Worm (Caenorhabditis elegans) whole organism, L1 larva: Measurements from ENCODE around the gene hum-5.
A peak's percentile ranks its signal among the peaks of the same experiment; 100 is the strongest.

Source experiments
- C04F5.9 ChIP-seq: sonication (generic microtip); optimal IDR thresholded peaks from 2 replicates; lab custom pipeline; 2016; ENCODE audit warnings: missing genetic modification characterization, missing compliant biosample characterization
- C34B4.2 ChIP-seq: sonication (generic microtip); optimal IDR thresholded peaks from 2 replicates; lab custom pipeline; 2017; ENCODE audit warnings: mild to moderate bottlenecking, missing genetic modification characterization, missing compliant biosample characterization
- F16B12.6 ChIP-seq: fragments of 150-350 bp; optimal IDR thresholded peaks from 2 replicates; lab custom pipeline; 2014; ENCODE audit warnings: missing biosample characterization, missing genetic modification characterization
- aha-1 ChIP-seq: fragments of 150-350 bp; optimal IDR thresholded peaks from 2 replicates; lab custom pipeline; 2014; ENCODE audit warnings: missing biosample characterization, missing genetic modification characterization
- alr-1 ChIP-seq: fragments of 200-800 bp; sonication (Bioruptor generic); optimal IDR thresholded peaks from 2 replicates; lab custom pipeline; 2018; ENCODE audit warnings: borderline replicate concordance, mild to moderate bottlenecking, missing genetic modification characterization, missing compliant biosample characterization
- aly-2 ChIP-seq: fragments of 150-350 bp; optimal IDR thresholded peaks from 2 replicates; lab custom pipeline; 2014; ENCODE audit warnings: missing biosample characterization, missing genetic modification characterization
- ama-1 ChIP-seq: fragments of 150-350 bp; optimal IDR thresholded peaks from 2 replicates; lab custom pipeline; 2014
- ceh-63 ChIP-seq: fragments of 200-800 bp; sonication (Bioruptor generic); optimal IDR thresholded peaks from 2 replicates; lab custom pipeline; 2018; ENCODE audit warnings: mild to moderate bottlenecking, missing genetic modification characterization, missing compliant biosample characterization
- ceh-8 ChIP-seq: fragments of 200-800 bp; sonication (Bioruptor generic); optimal IDR thresholded peaks from 2 replicates; lab custom pipeline; 2018; ENCODE audit warnings: mild to moderate bottlenecking, missing genetic modification characterization, moderate library complexity, missing compliant biosample characterization
- ceh-82 ChIP-seq, 3 experiments: fragments of 150-350 bp in 1 of 3; sonication (generic microtip) in 2 of 3; optimal IDR thresholded peaks; 2 replicates each; lab custom pipeline; 2014 to 2017; ENCODE audit warnings: missing biosample characterization in 3 of 3, missing genetic modification characterization in 3 of 3
- ceh-90 ChIP-seq: sonication (generic microtip); optimal IDR thresholded peaks from 2 replicates; lab custom pipeline; 2016; ENCODE audit warnings: missing genetic modification characterization, missing compliant biosample characterization
- ces-1 ChIP-seq: fragments of 150-350 bp; optimal IDR thresholded peaks from 2 replicates; lab custom pipeline; 2014; ENCODE audit warnings: missing biosample characterization, missing genetic modification reagents, missing genetic modification characterization
- efl-1 ChIP-seq, 4 experiments: fragments of 150-350 bp; optimal IDR thresholded peaks in 3 of 4; peaks in 1 of 4; 1 replicate in 1 of 4; 2 replicates in 3 of 4; lab custom pipeline; 2014; ENCODE audit warnings: missing biosample characterization in 2 of 4, missing genetic modification characterization in 2 of 4, missing genetic modification reagents in 2 of 4
- egl-13 ChIP-seq: sonication (generic microtip); optimal IDR thresholded peaks from 2 replicates; lab custom pipeline; 2016; ENCODE audit warnings: missing genotype, missing genetic modification reagents, missing genetic modification characterization, missing compliant biosample characterization
- elt-2 ChIP-seq: sonication (generic microtip); optimal IDR thresholded peaks from 2 replicates; lab custom pipeline; 2016; ENCODE audit warnings: missing genetic modification characterization, mild to moderate bottlenecking, inconsistent platforms, missing compliant biosample characterization, missing genetic modification reagents
- elt-3 ChIP-seq, 6 experiments: fragments of 150-350 bp in 1 of 6; sonication (generic microtip); optimal IDR thresholded peaks; 2 replicates each; lab custom pipeline; 2017 to 2018; ENCODE audit warnings: missing biosample characterization in 6 of 6, missing genetic modification characterization in 6 of 6, inconsistent platforms in 1 of 6
- ets-5 ChIP-seq: fragments of 200-800 bp; sonication (Bioruptor generic); IDR thresholded peaks from 2 replicates; pipeline ENCODE4 v1.3.6; 2022; ENCODE audit warnings: missing genetic modification characterization, missing compliant biosample characterization
- fkh-8 ChIP-seq: sonication (generic microtip); optimal IDR thresholded peaks from 2 replicates; lab custom pipeline; 2016; ENCODE audit warnings: mild to moderate bottlenecking, missing genetic modification characterization, missing compliant biosample characterization
- fos-1 ChIP-seq: fragments of 150-350 bp; optimal IDR thresholded peaks from 2 replicates; lab custom pipeline; 2014; ENCODE audit warnings: missing biosample characterization, missing genetic modification characterization
- hlh-17 ChIP-seq: fragments of 200-800 bp; sonication (Bioruptor generic); optimal IDR thresholded peaks from 2 replicates; lab custom pipeline; 2018; ENCODE audit warnings: missing genetic modification characterization, mild to moderate bottlenecking, missing compliant biosample characterization, moderate library complexity, borderline replicate concordance
- hpl-2 ChIP-seq: fragments of 150-350 bp; optimal IDR thresholded peaks from 2 replicates; lab custom pipeline; 2014; ENCODE audit warnings: missing biosample characterization, missing genetic modification reagents, missing genetic modification characterization
- isw-1 ChIP-seq: fragments of 200-800 bp; sonication (Bioruptor generic); IDR thresholded peaks from 2 replicates; pipeline ENCODE4 v1.3.6; 2022; ENCODE audit warnings: missing genetic modification characterization, missing compliant biosample characterization
- lin-15B ChIP-seq: fragments of 150-350 bp; sonication (generic microtip); optimal IDR thresholded peaks from 3 replicates; lab custom pipeline; 2014; ENCODE audit warnings: missing biosample characterization, missing genetic modification characterization
- lin-39 ChIP-seq: fragments of 150-350 bp; optimal IDR thresholded peaks from 2 replicates; lab custom pipeline; 2014; ENCODE audit warnings: missing biosample characterization, missing genetic modification reagents, missing genetic modification characterization
- lir-3 ChIP-seq: sonication (generic microtip); optimal IDR thresholded peaks from 2 replicates; lab custom pipeline; 2016; ENCODE audit warnings: mild to moderate bottlenecking, missing genetic modification characterization, moderate library complexity, missing compliant biosample characterization; ENCODE audit not compliant: poor library complexity
- mab-9 ChIP-seq: fragments of 200-800 bp; sonication (Bioruptor generic); IDR thresholded peaks from 2 replicates; pipeline ENCODE4 v1.3.6; 2022; ENCODE audit warnings: missing genetic modification reagents, missing genetic modification characterization, missing compliant biosample characterization
- mdl-1 ChIP-seq, 2 experiments: fragments of 150-350 bp; optimal IDR thresholded peaks; 2 replicates each; lab custom pipeline; 2014 to 2017; ENCODE audit warnings: missing biosample characterization in 2 of 2, missing genetic modification characterization in 2 of 2, inconsistent platforms in 1 of 2
- nhr-11 ChIP-seq: fragments of 150-350 bp; optimal IDR thresholded peaks from 2 replicates; lab custom pipeline; 2014; ENCODE audit warnings: missing biosample characterization, missing genetic modification characterization
- nhr-12 ChIP-seq: sonication (generic microtip); optimal IDR thresholded peaks from 2 replicates; lab custom pipeline; 2017; ENCODE audit warnings: missing biosample characterization, missing genetic modification characterization
- nhr-20 ChIP-seq: sonication (generic microtip); optimal IDR thresholded peaks from 2 replicates; lab custom pipeline; 2016; ENCODE audit warnings: mild to moderate bottlenecking, missing genetic modification characterization, missing compliant biosample characterization
- nhr-28 ChIP-seq: fragments of 150-350 bp; optimal IDR thresholded peaks from 2 replicates; lab custom pipeline; 2014; ENCODE audit warnings: missing biosample characterization, missing genetic modification characterization
- nhr-71 ChIP-seq: sonication (generic microtip); optimal IDR thresholded peaks from 2 replicates; lab custom pipeline; 2016; ENCODE audit warnings: mild to moderate bottlenecking, missing genetic modification characterization, moderate library complexity, missing compliant biosample characterization
- nhr-76 ChIP-seq: sonication (generic microtip); optimal IDR thresholded peaks from 2 replicates; lab custom pipeline; 2017; ENCODE audit warnings: missing biosample characterization, missing genetic modification characterization
- nhr-84 ChIP-seq: sonication (generic microtip); optimal IDR thresholded peaks from 2 replicates; lab custom pipeline; 2017; ENCODE audit warnings: missing biosample characterization, missing genetic modification characterization
- nhr-90 ChIP-seq: sonication (generic microtip); optimal IDR thresholded peaks from 2 replicates; lab custom pipeline; 2016; ENCODE audit warnings: mild to moderate bottlenecking, missing genetic modification characterization, missing compliant biosample characterization; ENCODE audit not compliant: poor library complexity
- pqm-1 ChIP-seq: sonication (generic microtip); optimal IDR thresholded peaks from 3 replicates; lab custom pipeline; 2017; ENCODE audit warnings: missing biosample characterization, missing genetic modification characterization
- skn-1 ChIP-seq: fragments of 150-350 bp; optimal IDR thresholded peaks from 2 replicates; lab custom pipeline; 2014; ENCODE audit warnings: missing biosample characterization, missing genetic modification characterization
- snpc-4 ChIP-seq: fragments of 150-350 bp; optimal IDR thresholded peaks from 2 replicates; lab custom pipeline; 2014; ENCODE audit warnings: missing biosample characterization, missing genetic modification characterization
- snu-23 ChIP-seq: sonication (generic microtip); optimal IDR thresholded peaks from 2 replicates; lab custom pipeline; 2016; ENCODE audit warnings: missing genetic modification characterization, missing compliant biosample characterization
- sox-4 ChIP-seq: sonication (generic microtip); optimal IDR thresholded peaks from 2 replicates; lab custom pipeline; 2016; ENCODE audit warnings: missing genetic modification characterization, missing compliant biosample characterization
- sup-37 ChIP-seq: fragments of 200-800 bp; sonication (Bioruptor generic); optimal IDR thresholded peaks from 2 replicates; lab custom pipeline; 2018; ENCODE audit warnings: mild to moderate bottlenecking, missing genetic modification characterization, missing compliant biosample characterization
- swsn-7 ChIP-seq: sonication (generic microtip); optimal IDR thresholded peaks from 2 replicates; lab custom pipeline; 2016; ENCODE audit warnings: missing genetic modification characterization, missing compliant biosample characterization
- tbx-2 ChIP-seq: sonication (generic microtip); optimal IDR thresholded peaks from 2 replicates; lab custom pipeline; 2016; ENCODE audit warnings: missing genetic modification characterization, missing compliant biosample characterization
- tlp-1 ChIP-seq: fragments of 150-350 bp; optimal IDR thresholded peaks from 2 replicates; lab custom pipeline; 2014; ENCODE audit warnings: missing biosample characterization, missing genetic modification characterization
- unc-130 ChIP-seq: fragments of 150-350 bp; optimal IDR thresholded peaks from 2 replicates; lab custom pipeline; 2017; ENCODE audit warnings: missing biosample characterization, missing genetic modification characterization, inconsistent platforms
- unc-30 ChIP-seq: sonication (generic microtip); optimal IDR thresholded peaks from 2 replicates; lab custom pipeline; 2017; ENCODE audit warnings: missing biosample characterization, missing genetic modification characterization
- unc-62 ChIP-seq: fragments of 150-350 bp; optimal IDR thresholded peaks from 2 replicates; lab custom pipeline; 2014; ENCODE audit warnings: missing biosample characterization, missing genetic modification reagents, missing genetic modification characterization
- unc-86 ChIP-seq: sonication (generic microtip); optimal IDR thresholded peaks from 2 replicates; lab custom pipeline; 2016; ENCODE audit warnings: missing genetic modification characterization, missing compliant biosample characterization
- unc-98 ChIP-seq: fragments of 200-800 bp; sonication (Bioruptor generic); IDR thresholded peaks from 2 replicates; pipeline ENCODE4 v1.3.6; 2022; ENCODE audit warnings: missing genetic modification characterization, missing compliant biosample characterization
- vab-15 ChIP-seq: sonication (generic microtip); optimal IDR thresholded peaks from 2 replicates; lab custom pipeline; 2017; ENCODE audit warnings: missing genotype, mild to moderate bottlenecking, missing genetic modification characterization, missing compliant biosample characterization
- xbp-1 ChIP-seq: sonication (generic microtip); optimal IDR thresholded peaks from 2 replicates; lab custom pipeline; 2016; ENCODE audit warnings: missing genetic modification characterization, missing compliant biosample characterization
- zag-1 ChIP-seq: fragments of 150-350 bp; optimal IDR thresholded peaks from 2 replicates; lab custom pipeline; 2014; ENCODE audit warnings: missing biosample characterization, missing genetic modification characterization
- zip-4 ChIP-seq: fragments of 200-800 bp; sonication (Bioruptor generic); optimal IDR thresholded peaks from 2 replicates; lab custom pipeline; 2018; ENCODE audit warnings: mild to moderate bottlenecking, missing genetic modification characterization, moderate library complexity, missing compliant biosample characterization
- ztf-11 ChIP-seq, 2 experiments: sonication (generic microtip); optimal IDR thresholded peaks; 2 replicates each; lab custom pipeline; 2016 to 2017; ENCODE audit warnings: missing genetic modification characterization in 2 of 2, missing biosample characterization in 1 of 2, missing compliant biosample characterization in 1 of 2

The hum-5 gene

ce11 chrIII:4063724-4064123 is 27.1 kb upstream of the hum-5 start:
- TF ChIP-seq unc-30 (tag; lab: Kevin White, UChicago): no peak
- no peak for TF ChIP-seq lin-39 (tag; lab: Kevin White, UChicago)
- no peak for TF ChIP-seq C04F5.9 (tag; lab: Kevin White, UChicago)
- no peak for TF ChIP-seq sup-37 (GFP tag; lab: Kevin White, UChicago)
- peak; percentile 72 for TF ChIP-seq fkh-8 (tag; lab: Kevin White, UChicago)
- TF ChIP-seq ceh-82 (tag; optimal IDR thresholded peaks at IDR 0.05; lab: Kevin White, UChicago): peak in 2 of 3 experiments; percentile 32 to 87
- peak; percentile 58 for TF ChIP-seq swsn-7 (tag; lab: Kevin White, UChicago)
- peak; percentile 15 for TF ChIP-seq F16B12.6 (tag; lab: Kevin White, UChicago)
- TF ChIP-seq nhr-28 (tag; lab: Kevin White, UChicago): no peak
- TF ChIP-seq elt-3 (tag; optimal IDR thresholded peaks at IDR 0.05; lab: Kevin White, UChicago): no peak
- peak; percentile 26 for TF ChIP-seq xbp-1
- no peak for TF ChIP-seq lir-3
- TF ChIP-seq zip-4 (GFP tag; lab: Kevin White, UChicago): no peak
- no peak for TF ChIP-seq aly-2
- TF ChIP-seq nhr-71 (tag; lab: Kevin White, UChicago): peak; percentile 49
- TF ChIP-seq tbx-2 (tag; lab: Kevin White, UChicago): peak; percentile 60
- TF ChIP-seq unc-86 (tag; lab: Kevin White, UChicago): peak; percentile 67
- TF ChIP-seq vab-15: no peak
- peak; percentile 22 to 24 for TF ChIP-seq efl-1 (optimal IDR thresholded peaks at IDR 0.05; lab: Kevin White, UChicago)
- TF ChIP-seq efl-1 (GFP tag; optimal IDR thresholded peaks at IDR 0.05 in 1 of 2; lab: Kevin White, UChicago): no peak
- TF ChIP-seq fos-1 (tag; lab: Kevin White, UChicago): no peak
- no peak for TF ChIP-seq nhr-76 (tag; lab: Kevin White, UChicago)
- peak; percentile 43 for TF ChIP-seq isw-1
- no peak for TF ChIP-seq nhr-11 (tag; lab: Kevin White, UChicago)
- TF ChIP-seq elt-2 (tag; lab: Kevin White, UChicago): no peak
- no peak for TF ChIP-seq mdl-1 (tag; optimal IDR thresholded peaks at IDR 0.05; lab: Kevin White, UChicago)
- peak; percentile 14 for TF ChIP-seq egl-13 (tag; lab: Kevin White, UChicago)
- TF ChIP-seq unc-62 (GFP tag; lab: Kevin White, UChicago): no peak
- no peak for TF ChIP-seq pqm-1 (tag; lab: Kevin White, UChicago)
- peak; percentile 49 for TF ChIP-seq snu-23
- TF ChIP-seq tlp-1 (tag; lab: Kevin White, UChicago): no peak
- TF ChIP-seq ets-5 (GFP tag; lab: Robert Waterston, UW): no peak
- no peak for TF ChIP-seq ceh-90 (tag; lab: Kevin White, UChicago)
- no peak for TF ChIP-seq mab-9 (GFP tag; lab: Robert Waterston, UW)
- TF ChIP-seq nhr-84: no peak
- no peak for TF ChIP-seq unc-98
- no peak for TF ChIP-seq ztf-11 (tag; optimal IDR thresholded peaks at IDR 0.05; lab: Kevin White, UChicago)
- TF ChIP-seq nhr-20 (tag; lab: Kevin White, UChicago): no peak
- no peak for TF ChIP-seq sox-4 (tag; lab: Kevin White, UChicago)
- no peak for TF ChIP-seq ama-1 (lab: Kevin White, UChicago)
- TF ChIP-seq skn-1 (tag; lab: Kevin White, UChicago): no peak
- TF ChIP-seq aha-1 (tag; lab: Kevin White, UChicago): no peak
- TF ChIP-seq nhr-12 (tag; lab: Kevin White, UChicago): no peak
- no peak for TF ChIP-seq zag-1
- no peak for TF ChIP-seq ceh-63 (GFP tag; lab: Kevin White, UChicago)
- TF ChIP-seq lin-15B: no peak
- TF ChIP-seq snpc-4 (tag; lab: Kevin White, UChicago): no peak
- TF ChIP-seq ces-1 (GFP tag; lab: Kevin White, UChicago): no peak
- no peak for TF ChIP-seq alr-1 (tag; lab: Kevin White, UChicago)
- no peak for TF ChIP-seq hlh-17 (GFP tag; lab: Kevin White, UChicago)
- TF ChIP-seq ceh-8 (GFP tag; lab: Kevin White, UChicago): no peak
- TF ChIP-seq unc-130 (tag; lab: Kevin White, UChicago): no peak
- no peak for TF ChIP-seq nhr-90 (tag; lab: Kevin White, UChicago)
- no peak for TF ChIP-seq C34B4.2 (tag; lab: Kevin White, UChicago)
- TF ChIP-seq hpl-2 (GFP tag; lab: Kevin White, UChicago): no peak
